Worm (Caenorhabditis elegans) whole organism, L3 larva: ENCODE results near the gene ppm-1.D.

ENCODE experiments used
- R02D3.7 ChIP-seq: fragments of 150-350 bp; optimal IDR thresholded peaks from 2 replicates; lab custom pipeline; 2014; ENCODE audit warnings: missing biosample characterization, missing genetic modification characterization
- ama-1 ChIP-seq: fragments of 150-350 bp; optimal IDR thresholded peaks from 2 replicates; lab custom pipeline; 2018
- ceh-82 ChIP-seq: fragments of 150-350 bp; optimal IDR thresholded peaks from 2 replicates; lab custom pipeline; 2014; ENCODE audit warnings: missing biosample characterization, missing genetic modification characterization
- elt-1 ChIP-seq: fragments of 150-350 bp; optimal IDR thresholded peaks from 2 replicates; lab custom pipeline; 2014; ENCODE audit warnings: missing biosample characterization, missing genetic modification characterization
- eor-1 ChIP-seq, 2 experiments: fragments of 150-350 bp; optimal IDR thresholded peaks; 2 replicates each; lab custom pipeline; 2014 to 2018; ENCODE audit warnings: missing biosample characterization in 2 of 2, missing genetic modification characterization in 2 of 2
- nhr-11 ChIP-seq: fragments of 150-350 bp; optimal IDR thresholded peaks from 2 replicates; lab custom pipeline; 2014; ENCODE audit warnings: missing biosample characterization, missing genetic modification characterization
- nhr-23 ChIP-seq: fragments of 150-350 bp; optimal IDR thresholded peaks from 2 replicates; lab custom pipeline; 2014; ENCODE audit warnings: missing biosample characterization, missing genetic modification reagents, missing genetic modification characterization
- nhr-67 ChIP-seq: fragments of 150-350 bp; optimal IDR thresholded peaks from 2 replicates; lab custom pipeline; 2014; ENCODE audit warnings: missing biosample characterization, missing genetic modification characterization
- nhr-76 ChIP-seq: fragments of 150-350 bp; sonication (generic microtip); optimal IDR thresholded peaks from 5 replicates; lab custom pipeline; 2014; ENCODE audit warnings: missing biosample characterization, missing genetic modification characterization
- nhr-77 ChIP-seq: fragments of 150-350 bp; optimal IDR thresholded peaks from 2 replicates; lab custom pipeline; 2014; ENCODE audit warnings: missing biosample characterization, missing genetic modification characterization
- skn-1 ChIP-seq: fragments of 150-350 bp; optimal IDR thresholded peaks from 2 replicates; lab custom pipeline; 2014; ENCODE audit warnings: missing biosample characterization, missing genetic modification characterization
- unc-39 ChIP-seq: sonication (generic microtip); optimal IDR thresholded peaks from 4 replicates; lab custom pipeline; 2017; ENCODE audit warnings: missing biosample characterization, missing genetic modification characterization
- zag-1 ChIP-seq: fragments of 150-350 bp; optimal IDR thresholded peaks from 2 replicates; lab custom pipeline; 2014; ENCODE audit warnings: missing biosample characterization, missing genetic modification characterization
- ztf-11 ChIP-seq: fragments of 150-350 bp; optimal IDR thresholded peaks from 2 replicates; lab custom pipeline; 2014; ENCODE audit warnings: missing biosample characterization, missing genetic modification characterization

ce11 chrIII:2329336-2329735 is 2.0 kb upstream of the ppm-1.D start, which contains the start of gene Y54F10BM.12:
- TF ChIP-seq elt-1 (tag; lab: Kevin White, UChicago) (no peak), nhr-11 (tag; lab: Kevin White, UChicago) (no peak), eor-1 (tag; optimal IDR thresholded peaks at IDR 0.05; lab: Kevin White, UChicago) (no peak), unc-39 (tag; lab: Kevin White, UChicago) (no peak), ztf-11 (no peak), nhr-77 (tag; lab: Kevin White, UChicago) (no peak), skn-1 (tag; lab: Kevin White, UChicago) (no peak), R02D3.7 (tag; lab: Kevin White, UChicago) (no peak), ama-1 (no peak), ceh-82 (tag; lab: Kevin White, UChicago) (no peak), nhr-76 (tag; lab: Kevin White, UChicago) (no peak), nhr-23 (tag; lab: Kevin White, UChicago) (no peak), zag-1 (no peak), nhr-67 (no peak)
